Worm (Caenorhabditis elegans): ENCODE measurements around the gene Y46G5A.23.

DNA sequence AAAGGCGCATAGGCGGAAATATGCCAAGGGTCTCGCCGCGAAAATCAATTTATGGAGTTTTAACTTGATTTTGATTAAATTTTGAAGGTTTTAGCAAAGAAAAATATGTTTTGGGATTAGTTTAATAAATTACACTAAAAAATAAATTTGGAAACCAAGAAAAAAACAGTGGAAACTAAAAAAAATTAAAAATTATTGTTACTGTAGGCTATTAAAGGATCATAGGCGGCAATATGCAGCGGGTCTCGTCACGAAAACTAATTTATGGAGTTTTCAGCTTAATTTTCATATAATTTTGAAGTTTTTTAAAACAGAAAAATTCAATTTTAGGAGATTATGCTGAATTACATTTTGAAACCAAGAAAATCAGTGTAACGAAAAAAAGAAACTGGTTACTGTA is 20.0 kb downstream of the Y46G5A.23 start:
- no peak for TF ChIP-seq pqm-1 (tag; optimal IDR thresholded peaks at IDR 0.05)
- TF ChIP-seq ama-1 (optimal IDR thresholded peaks at IDR 0.05) = no peak
- no peak for TF ChIP-seq ceh-48 (tag; optimal IDR thresholded peaks at IDR 0.05)
- no peak for TF ChIP-seq gmeb-2 (tag; optimal IDR thresholded peaks at IDR 0.05)
- no peak for TF ChIP-seq ceh-34 (tag; optimal IDR thresholded peaks at IDR 0.05)
- no peak for TF ChIP-seq hlh-30 (tag; optimal IDR thresholded peaks at IDR 0.05; ENCODE audit: insufficient read depth)
- TF ChIP-seq ceh-18 (tag; optimal IDR thresholded peaks at IDR 0.05) = no peak
- no peak for TF ChIP-seq sox-4 (tag; optimal IDR thresholded peaks at IDR 0.05)
- TF ChIP-seq hlh-13 (GFP tag; optimal IDR thresholded peaks at IDR 0.05) = no peak
- no peak for TF ChIP-seq ahr-1 (tag; optimal IDR thresholded peaks at IDR 0.05)
- no peak for TF ChIP-seq lin-11 (tag; optimal IDR thresholded peaks at IDR 0.05)
- no peak for TF ChIP-seq eyg-1 (tag; optimal IDR thresholded peaks at IDR 0.05)
- no peak for TF ChIP-seq F13H6.1 (tag; optimal IDR thresholded peaks at IDR 0.05)
- no peak for TF ChIP-seq K09A11.1 (tag; optimal IDR thresholded peaks at IDR 0.05; ENCODE audit: insufficient read depth)
